Worm (Caenorhabditis elegans) whole organism, midembryonic: Measurements from ENCODE around the gene C46G7.2.
"Not testable (repeated sequence)": the region's sequence is repeated elsewhere in the genome, so short reads cannot be mapped to it uniquely, and the experiment has no call there.

ENCODE experiments used
- T22C8.4 ChIP-seq: fragments of 200-800 bp; sonication (Bioruptor generic); IDR thresholded peaks from 2 replicates; pipeline ENCODE4 v1.3.6; 2022; ENCODE audit warnings: missing genetic modification characterization, missing compliant biosample characterization
- cog-1 ChIP-seq: sonication (generic microtip); optimal IDR thresholded peaks from 2 replicates; lab custom pipeline; 2016; ENCODE audit warnings: missing genetic modification characterization, missing compliant biosample characterization
- flt-1 ChIP-seq: fragments of 200-800 bp; sonication (Bioruptor generic); IDR thresholded peaks from 2 replicates; pipeline ENCODE4 v1.3.6; 2022; ENCODE audit warnings: missing genetic modification characterization, missing compliant biosample characterization
- klf-2 ChIP-seq: fragments of 200-800 bp; sonication (Bioruptor generic); conservative IDR thresholded peaks from 2 replicates; pipeline ENCODE4 v1.3.6; 2022; ENCODE audit warnings: missing genetic modification reagents, missing genetic modification characterization, missing compliant biosample characterization
- med-1 ChIP-seq: sonication (generic microtip); optimal IDR thresholded peaks from 2 replicates; lab custom pipeline; 2017; ENCODE audit warnings: missing genetic modification characterization, mild to moderate bottlenecking, missing compliant biosample characterization, antibody characterized with exemption, missing genetic modification reagents; ENCODE audit not compliant: insufficient read depth
- ref-1 ChIP-seq: fragments of 200-800 bp; sonication (Bioruptor generic); conservative IDR thresholded peaks from 2 replicates; pipeline ENCODE4 v1.3.6; 2022; ENCODE audit warnings: missing genetic modification reagents, missing genetic modification characterization, missing compliant biosample characterization
- tab-1 ChIP-seq: fragments of 200-800 bp; sonication (Bioruptor generic); IDR thresholded peaks from 2 replicates; pipeline ENCODE4 v1.3.6; 2022; ENCODE audit warnings: missing genetic modification characterization, missing compliant biosample characterization
- ztf-23 ChIP-seq: fragments of 200-800 bp; sonication (Bioruptor generic); IDR thresholded peaks from 2 replicates; pipeline ENCODE4 v1.3.6; 2022; ENCODE audit warnings: missing genetic modification reagents, missing genetic modification characterization, missing compliant biosample characterization
- ztf-29 ChIP-seq: fragments of 200-800 bp; sonication (Bioruptor generic); IDR thresholded peaks from 2 replicates; pipeline ENCODE4 v1.3.6; 2022; ENCODE audit warnings: missing genetic modification reagents, missing genetic modification characterization, missing compliant biosample characterization

The C46G7.2 gene

ce11 chrIV:5985823-5986222 lies 29.2 kb upstream of the C46G7.2 start:
- no peak for TF ChIP-seq med-1 (GFP tag; lab: Kevin White, UChicago)
- no peak for TF ChIP-seq cog-1

- no peak for TF ChIP-seq ref-1 (GFP tag; lab: Robert Waterston, UW)
- TF ChIP-seq cog-1: no peak
- no peak for TF ChIP-seq T22C8.4 (GFP tag; lab: Robert Waterston, UW)
- no peak for TF ChIP-seq ztf-23 (GFP tag; lab: Robert Waterston, UW)
- TF ChIP-seq med-1 (GFP tag; lab: Kevin White, UChicago): no peak
- no peak for TF ChIP-seq klf-2 (GFP tag; lab: Robert Waterston, UW)
- no peak for TF ChIP-seq tab-1 (GFP tag; lab: Robert Waterston, UW)
- TF ChIP-seq flt-1 (GFP tag; lab: Robert Waterston, UW): no peak
- TF ChIP-seq ztf-29: no peak
Observed at ce11 chrIV:5986829-5987228, 28.2 kb upstream of the C46G7.2 start.

- TF ChIP-seq flt-1 (GFP tag; lab: Robert Waterston, UW) (no peak), ztf-29 (no peak), ztf-23 (GFP tag; lab: Robert Waterston, UW) (no peak), cog-1 (no peak), tab-1 (GFP tag; lab: Robert Waterston, UW) (no peak), klf-2 (GFP tag; lab: Robert Waterston, UW) (no peak), T22C8.4 (GFP tag; lab: Robert Waterston, UW) (no peak), ref-1 (GFP tag; lab: Robert Waterston, UW) (no peak), med-1 (GFP tag; lab: Kevin White, UChicago) (no peak)
Observed at ce11 chrIV:5990503-5990902, 24.5 kb upstream of the C46G7.2 start.

- TF ChIP-seq flt-1 (GFP tag; lab: Robert Waterston, UW) (no peak), tab-1 (GFP tag; lab: Robert Waterston, UW) (0 out of 2 replicates have a peak, but pooled peaks have one; percentile 19)
Observed at ce11 chrIV:6005655-6006054, 9.3 kb upstream of the C46G7.2 start.

- TF ChIP-seq flt-1 (GFP tag; lab: Robert Waterston, UW) (no peak), ztf-23 (GFP tag; lab: Robert Waterston, UW) (no peak), T22C8.4 (GFP tag; lab: Robert Waterston, UW) (no peak)
Observed at ce11 chrIV:6010274-6010673, 4.7 kb upstream of the C46G7.2 start.

- TF ChIP-seq med-1 (GFP tag; lab: Kevin White, UChicago) (no peak), T22C8.4 (GFP tag; lab: Robert Waterston, UW) (no peak), klf-2 (GFP tag; lab: Robert Waterston, UW) (no peak), tab-1 (GFP tag; lab: Robert Waterston, UW) (no peak), flt-1 (GFP tag; lab: Robert Waterston, UW) (no peak), cog-1 (no peak), ztf-23 (GFP tag; lab: Robert Waterston, UW) (no peak), ref-1 (GFP tag; lab: Robert Waterston, UW) (no peak), ztf-29 (no peak)
Observed at ce11 chrIV:6011545-6011944, 3.5 kb upstream of the C46G7.2 start, which contains the start of gene C46G7.5. Gene C46G7.5, minus strand, starts transcription at chrIV:6011645.

- TF ChIP-seq ztf-29: no peak
- no peak for TF ChIP-seq cog-1
- TF ChIP-seq tab-1 (GFP tag; lab: Robert Waterston, UW): no peak
- TF ChIP-seq T22C8.4 (GFP tag; lab: Robert Waterston, UW): no peak
- TF ChIP-seq ref-1 (GFP tag; lab: Robert Waterston, UW): no peak
- no peak for TF ChIP-seq med-1 (GFP tag; lab: Kevin White, UChicago)
- no peak for TF ChIP-seq klf-2 (GFP tag; lab: Robert Waterston, UW)
- no peak for TF ChIP-seq flt-1 (GFP tag; lab: Robert Waterston, UW)
Observed at ce11 chrIV:6013853-6014252, 1.1 kb upstream of the C46G7.2 start.

ce11 chrIV:6017664-6018063 lies 2.7 kb downstream of the C46G7.2 start, which contains the start of gene C46G7.1:
Gene C46G7.1, plus strand, starts transcription at chrIV:6018003.
- TF ChIP-seq ztf-29 (no peak), cog-1 (no peak), med-1 (GFP tag; lab: Kevin White, UChicago) (no peak), flt-1 (GFP tag; lab: Robert Waterston, UW) (no peak), T22C8.4 (GFP tag; lab: Robert Waterston, UW) (no peak), ztf-23 (GFP tag; lab: Robert Waterston, UW) (no peak)

ce11 chrIV:6032413-6032812 lies 17.4 kb downstream of the C46G7.2 start:
- no peak for TF ChIP-seq flt-1 (GFP tag; lab: Robert Waterston, UW)
- no peak for TF ChIP-seq cog-1

ce11 chrIV:6033539-6033938 lies 18.5 kb downstream of the C46G7.2 start, which contains the start of gene pqn-22:
Gene pqn-22, minus strand, starts transcription at chrIV:6033639.
- TF ChIP-seq med-1 (GFP tag; lab: Kevin White, UChicago); T22C8.4 (GFP tag; lab: Robert Waterston, UW); ztf-23 (GFP tag; lab: Robert Waterston, UW): not testable (repeated sequence)

ce11 chrIV:6035113-6035512 lies 20.1 kb downstream of the C46G7.2 start:
- TF ChIP-seq tab-1 (GFP tag; lab: Robert Waterston, UW) (no peak), flt-1 (GFP tag; lab: Robert Waterston, UW) (no peak), med-1 (GFP tag; lab: Kevin White, UChicago) (no peak), ztf-23 (GFP tag; lab: Robert Waterston, UW) (no peak), ref-1 (GFP tag; lab: Robert Waterston, UW) (no peak), klf-2 (GFP tag; lab: Robert Waterston, UW) (no peak), cog-1 (no peak), T22C8.4 (GFP tag; lab: Robert Waterston, UW) (no peak), ztf-29 (no peak)
